Worm (Caenorhabditis elegans): ENCODE measurements around the gene R08C7.8.

R08C7.8 gene

ce11 chrIV:4469770-4470709 is 35.7 kb upstream of the R08C7.8 start (continued):
- TF ChIP-seq lin-40 (tag; optimal IDR thresholded peaks at IDR 0.05) (peak; percentile 15), snpc-4 (GFP tag; optimal IDR thresholded peaks at IDR 0.05) (no peak), snpc-4 (tag; optimal IDR thresholded peaks at IDR 0.05) (peak in 1 of 4 experiments; percentile 37), F10E7.11 (tag; optimal IDR thresholded peaks at IDR 0.05) (no peak), Y53F4B.3 (GFP tag; IDR thresholded peaks at IDR 0.05) (no peak), Y95B8A.8 (GFP tag; IDR thresholded peaks at IDR 0.05) (no peak), unc-130 (GFP tag; optimal IDR thresholded peaks at IDR 0.05) (no peak), F52B5.7 (tag; optimal IDR thresholded peaks at IDR 0.05) (peak; percentile 79), dpff-1 (tag; optimal IDR thresholded peaks at IDR 0.05) (no peak), nhr-80 (tag; optimal IDR thresholded peaks at IDR 0.05) (peak; percentile 42), attf-6 (GFP tag; IDR thresholded peaks at IDR 0.05) (0 out of 2 replicates have a peak, but pooled peaks have one; percentile 12), ztf-22 (GFP tag; optimal IDR thresholded peaks at IDR 0.05) (peak; percentile 14), ztf-3 (GFP tag; optimal IDR thresholded peaks at IDR 0.05) (peak; percentile 11), bed-2 (GFP tag; IDR thresholded peaks at IDR 0.05) (no peak), rpc-1 (optimal IDR thresholded peaks at IDR 0.05) (no peak), rpc-1 (tag; optimal IDR thresholded peaks at IDR 0.05) (no peak), hsf-1 (GFP tag; IDR thresholded peaks at IDR 0.05) (no peak), madf-6 (GFP tag; IDR thresholded peaks at IDR 0.05) (peak; percentile 47; the same call in 1 of the 2 replicates), egl-18 (GFP tag; IDR thresholded peaks at IDR 0.05) (0 out of 2 replicates have a peak, but pooled peaks have one; percentile 3), xnd-1 (tag; optimal IDR thresholded peaks at IDR 0.05) (no peak), nfya-1 (tag; optimal IDR thresholded peaks at IDR 0.05; ENCODE audit: borderline replicate concordance, insufficient read depth) (no peak), ceh-58 (GFP tag; IDR thresholded peaks at IDR 0.05) (no peak), nhr-27 (tag; optimal IDR thresholded peaks at IDR 0.05) (no peak), hlh-12 (tag; optimal IDR thresholded peaks at IDR 0.05) (no peak), nhr-179 (tag; optimal IDR thresholded peaks at IDR 0.05) (no peak), madf-10 (tag; optimal IDR thresholded peaks at IDR 0.05) (no peak), zfh-2 (GFP tag; conservative IDR thresholded peaks at IDR 0.05) (peak; percentile 89), lsy-27 (tag; optimal IDR thresholded peaks at IDR 0.05; ENCODE audit: borderline replicate concordance, insufficient read depth) (no peak), somi-1 (GFP tag; optimal IDR thresholded peaks at IDR 0.05) (peak; percentile 82), ZK185.1 (tag; optimal IDR thresholded peaks at IDR 0.05; ENCODE audit: poor library complexity, severe bottlenecking) (no peak), F57C9.4 (tag; optimal IDR thresholded peaks at IDR 0.05) (no peak), hmg-1.2 (GFP tag; IDR thresholded peaks at IDR 0.05) (peak; percentile 64), nfya-2 (GFP tag; IDR thresholded peaks at IDR 0.05) (no peak), nfyb-1 (GFP tag; IDR thresholded peaks at IDR 0.05) (peak; percentile 76; the same call in 1 of the 2 replicates), rec-8 (tag; optimal IDR thresholded peaks at IDR 0.05) (no peak), ekl-4 (GFP tag; IDR thresholded peaks at IDR 0.05) (peak; percentile 8; the same call in 1 of the 2 replicates), cebp-1 (GFP tag; IDR thresholded peaks at IDR 0.05) (peak; percentile 35; the same call in 1 of the 2 replicates), cebp-1 (tag; optimal IDR thresholded peaks at IDR 0.05) (peak; percentile 80), tlf-1 (GFP tag; optimal IDR thresholded peaks at IDR 0.05) (peak; percentile 9), Y53G8AR.9 (GFP tag; conservative IDR thresholded peaks at IDR 0.05) (no peak; the same call in none of the 2 replicates), unc-62 (GFP tag; optimal IDR thresholded peaks at IDR 0.05) (no peak), Y79H2A.3 (GFP tag; conservative IDR thresholded peaks at IDR 0.05) (0 out of 2 replicates have a peak, but pooled peaks have one; percentile 8), ceh-100 (GFP tag; IDR thresholded peaks at IDR 0.05) (0 out of 2 replicates have a peak, but pooled peaks have one; percentile 13), mxl-1 (tag; optimal IDR thresholded peaks at IDR 0.05) (no peak), rcor-1 (GFP tag; IDR thresholded peaks at IDR 0.05) (peak; percentile 29; the same call in 1 of the 2 replicates), lir-1 (GFP tag; conservative IDR thresholded peaks at IDR 0.05) (peak; percentile 42; the same call in 1 of the 2 replicates)

Measured in whole organism, young adult.